Fruit fly (Drosophila melanogaster) whole organism, prepupa: ENCODE data around the gene Cby.

Experiments
- CG6163 ChIP-seq: fragments of 200-800 bp; sonication (Bioruptor generic); IDR thresholded peaks from 3 replicates; pipeline ENCODE4 v1.3.6; 2022; ENCODE audit warnings: missing biosample characterization, missing genetic modification characterization
- Ets96B ChIP-seq: fragments of 200-800 bp; optimal IDR thresholded peaks from 2 replicates; lab custom pipeline; 2019; ENCODE audit warnings: missing biosample characterization, mild to moderate bottlenecking, missing genetic modification characterization, moderate library complexity
- OdsH ChIP-seq: fragments of 200-800 bp; sonication (Bioruptor generic); optimal IDR thresholded peaks from 3 replicates; lab custom pipeline; 2016; ENCODE audit warnings: missing biosample characterization, missing genetic modification characterization
- Sox14 ChIP-seq: fragments of 200-800 bp; sonication (Bioruptor generic); optimal IDR thresholded peaks from 3 replicates; lab custom pipeline; 2016; ENCODE audit warnings: missing biosample characterization, missing genetic modification characterization
- achi ChIP-seq: fragments of 200-800 bp; sonication (Bioruptor generic); optimal IDR thresholded peaks from 3 replicates; lab custom pipeline; 2016; ENCODE audit warnings: missing biosample characterization, missing genetic modification characterization
- esn ChIP-seq: fragments of 200-800 bp; sonication (Bioruptor generic); optimal IDR thresholded peaks from 2 replicates; lab custom pipeline; 2016; ENCODE audit warnings: missing biosample characterization, mild to moderate bottlenecking, missing genetic modification characterization, moderate library complexity
- fd59A ChIP-seq: fragments of 200-800 bp; sonication (Bioruptor generic); optimal IDR thresholded peaks from 2 replicates; lab custom pipeline; 2017; ENCODE audit warnings: missing biosample characterization, mild to moderate bottlenecking, missing genetic modification characterization, missing genetic modification reagents

DNA sequence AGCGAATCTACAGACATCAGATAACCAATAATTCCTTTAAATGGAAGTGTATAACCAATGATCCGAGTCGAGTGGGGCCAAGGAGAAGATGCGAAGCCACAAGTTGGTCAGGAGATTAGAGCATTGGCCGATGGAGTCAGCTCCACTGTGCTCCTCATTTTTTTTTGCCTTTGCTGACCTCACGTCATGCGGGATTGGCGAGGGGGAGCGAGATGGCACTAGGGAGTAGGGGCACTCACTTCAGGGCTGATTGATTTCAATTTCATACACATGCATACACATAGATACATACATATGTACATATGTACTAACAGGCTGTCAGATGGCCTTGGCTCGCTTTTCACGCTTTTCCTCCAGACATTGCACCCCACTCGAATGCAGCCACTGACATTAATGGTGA lies 19.5 kb upstream of the Cby start:
- no peak for TF ChIP-seq Ets96B (tag; lab: Kevin White, UChicago)
- no peak for TF ChIP-seq Sox14
- TF ChIP-seq fd59A, result no peak
- peak; percentile 43; the same call in 1 of the 3 replicates for TF ChIP-seq CG6163
- no peak for TF ChIP-seq achi (GFP tag; lab: Kevin White, UChicago)
- TF ChIP-seq OdsH (GFP tag; lab: Kevin White, UChicago), result no peak
- TF ChIP-seq esn (GFP tag; lab: Kevin White, UChicago), result no peak
